Worm (Caenorhabditis elegans) whole organism, late embryonic: Measurements from ENCODE around the gene fbxc-55.
A peak's percentile ranks its signal among the peaks of the same experiment; 100 is the strongest.

Experiments used
- C08G9.2 ChIP-seq: sonication (generic microtip); optimal IDR thresholded peaks from 2 replicates; lab custom pipeline; 2016; ENCODE audit warnings: mild to moderate bottlenecking, missing genetic modification characterization, moderate library complexity, missing compliant biosample characterization
- F13H6.1 ChIP-seq: sonication (generic microtip); optimal IDR thresholded peaks from 2 replicates; lab custom pipeline; 2016; ENCODE audit warnings: missing genetic modification characterization, missing compliant biosample characterization
- T23F11.4 ChIP-seq: fragments of 200-800 bp; sonication (Bioruptor generic); optimal IDR thresholded peaks from 2 replicates; lab custom pipeline; 2018; ENCODE audit warnings: mild to moderate bottlenecking, missing genetic modification characterization, missing compliant biosample characterization
- ceh-14 ChIP-seq: sonication (generic microtip); optimal IDR thresholded peaks from 2 replicates; lab custom pipeline; 2016; ENCODE audit warnings: missing genotype, missing genetic modification characterization, missing compliant biosample characterization
- ceh-19 ChIP-seq: fragments of 200-800 bp; sonication (Bioruptor generic); optimal IDR thresholded peaks from 2 replicates; lab custom pipeline; 2018; ENCODE audit warnings: mild to moderate bottlenecking, missing genetic modification characterization, missing compliant biosample characterization
- ceh-34 ChIP-seq: sonication (generic microtip); optimal IDR thresholded peaks from 2 replicates; lab custom pipeline; 2016; ENCODE audit warnings: mild to moderate bottlenecking, missing genetic modification characterization, missing compliant biosample characterization
- ceh-45 ChIP-seq: fragments of 200-800 bp; sonication (Bioruptor generic); IDR thresholded peaks from 2 replicates; pipeline ENCODE4 v1.3.6; 2022; ENCODE audit warnings: missing genetic modification reagents, missing genetic modification characterization, missing compliant biosample characterization
- che-1 ChIP-seq: sonication (generic microtip); optimal IDR thresholded peaks from 2 replicates; lab custom pipeline; 2016; ENCODE audit warnings: mild to moderate bottlenecking, missing genetic modification characterization, missing compliant biosample characterization
- dmd-4 ChIP-seq: sonication (generic microtip); optimal IDR thresholded peaks from 2 replicates; lab custom pipeline; 2016; ENCODE audit warnings: borderline replicate concordance, missing genetic modification characterization, missing compliant biosample characterization
- dve-1 ChIP-seq: sonication (generic microtip); optimal IDR thresholded peaks from 2 replicates; lab custom pipeline; 2017; ENCODE audit warnings: antibody characterized with exemption, mild to moderate bottlenecking, missing genetic modification characterization, missing compliant biosample characterization
- elt-4 ChIP-seq: sonication (generic microtip); optimal IDR thresholded peaks from 2 replicates; lab custom pipeline; 2016; ENCODE audit warnings: missing genetic modification characterization, missing compliant biosample characterization
- fkh-6 ChIP-seq: sonication (generic microtip); optimal IDR thresholded peaks from 2 replicates; lab custom pipeline; 2016; ENCODE audit warnings: missing genetic modification characterization, missing compliant biosample characterization
- gmeb-2 ChIP-seq: sonication (generic microtip); optimal IDR thresholded peaks from 2 replicates; lab custom pipeline; 2016; ENCODE audit warnings: missing genetic modification characterization, inconsistent platforms, missing compliant biosample characterization
- hlh-13 ChIP-seq: fragments of 200-800 bp; sonication (Bioruptor generic); optimal IDR thresholded peaks from 2 replicates; lab custom pipeline; 2018; ENCODE audit warnings: mild to moderate bottlenecking, missing genetic modification characterization, missing compliant biosample characterization
- lim-6 ChIP-seq: sonication (generic microtip); optimal IDR thresholded peaks from 2 replicates; lab custom pipeline; 2016; ENCODE audit warnings: missing genetic modification characterization, missing compliant biosample characterization
- nfya-1 ChIP-seq: sonication (generic microtip); optimal IDR thresholded peaks from 2 replicates; lab custom pipeline; 2017; ENCODE audit warnings: missing genetic modification characterization, mild to moderate bottlenecking, missing compliant biosample characterization, antibody characterized with exemption, moderate library complexity
- nhr-11 ChIP-seq: fragments of 150-350 bp; optimal IDR thresholded peaks from 2 replicates; lab custom pipeline; 2014; ENCODE audit warnings: missing biosample characterization, missing genetic modification characterization
- pax-1 ChIP-seq: fragments of 150-350 bp; optimal IDR thresholded peaks from 2 replicates; lab custom pipeline; 2014; ENCODE audit warnings: missing biosample characterization, missing genetic modification characterization
- pha-4 ChIP-seq: fragments of 150-350 bp; optimal IDR thresholded peaks from 2 replicates; lab custom pipeline; 2018; ENCODE audit warnings: missing biosample characterization, missing genetic modification reagents, missing genetic modification characterization
- pros-1 ChIP-seq: fragments of 150-350 bp; optimal IDR thresholded peaks from 2 replicates; lab custom pipeline; 2014; ENCODE audit warnings: missing biosample characterization, missing genetic modification reagents, missing genetic modification characterization
- sox-4 ChIP-seq: sonication (generic microtip); optimal IDR thresholded peaks from 2 replicates; lab custom pipeline; 2017; ENCODE audit warnings: mild to moderate bottlenecking, missing genetic modification characterization, inconsistent platforms, missing compliant biosample characterization
- unc-3 ChIP-seq, 2 experiments: fragments of 200-800 bp in 1 of 2; sonication (Bioruptor generic) in 1 of 2; sonication (generic microtip) in 1 of 2; conservative IDR thresholded peaks in 1 of 2; optimal IDR thresholded peaks in 1 of 2; 2 replicates each; pipeline versions ENCODE4 v1.3.6 to Lab custom; 2016 to 2022; ENCODE audit warnings: missing compliant biosample characterization in 2 of 2, missing genetic modification characterization in 2 of 2, missing genetic modification reagents in 1 of 2
- unc-42 ChIP-seq: sonication (generic microtip); optimal IDR thresholded peaks from 2 replicates; lab custom pipeline; 2016; ENCODE audit warnings: missing genotype, missing genetic modification characterization, missing compliant biosample characterization
- unc-55 ChIP-seq: sonication (generic microtip); optimal IDR thresholded peaks from 2 replicates; lab custom pipeline; 2017; ENCODE audit warnings: missing biosample characterization, missing genetic modification reagents, missing genetic modification characterization
- ztf-16 ChIP-seq: sonication (generic microtip); optimal IDR thresholded peaks from 2 replicates; lab custom pipeline; 2017; ENCODE audit warnings: missing genetic modification characterization, missing compliant biosample characterization

fbxc-55 gene

DNA sequence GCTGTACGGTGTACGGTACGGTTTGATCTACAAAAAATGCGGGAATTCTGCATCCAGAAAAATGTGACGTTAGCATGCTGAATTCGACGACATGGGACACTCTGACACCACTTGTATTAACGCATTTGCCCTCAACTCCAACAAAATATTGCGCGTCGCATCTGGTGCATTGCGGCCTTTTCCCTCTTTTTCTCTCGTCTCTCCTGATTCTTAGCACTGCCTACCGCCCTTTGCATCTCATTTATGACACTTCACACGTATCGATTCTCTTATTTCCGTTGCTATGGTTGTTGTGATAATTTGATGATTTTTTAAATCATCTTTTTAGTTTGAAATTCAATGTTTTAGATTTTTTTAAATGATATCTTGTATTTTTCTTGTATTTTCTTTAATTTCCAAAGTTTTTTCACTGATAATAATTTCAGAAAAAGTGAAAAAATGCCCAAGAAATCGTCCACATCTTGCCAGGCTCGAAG is 51.0 kb downstream of the fbxc-55 start, which contains the start of gene T10D4.6 (continued):
- TF ChIP-seq ztf-16 (tag; lab: Kevin White, UChicago) = no peak
- TF ChIP-seq pros-1 (tag; lab: Kevin White, UChicago) = no peak
- TF ChIP-seq unc-55 (GFP tag; lab: Kevin White, UChicago) = no peak
- TF ChIP-seq ceh-19 (GFP tag; lab: Kevin White, UChicago) = no peak
- no peak for TF ChIP-seq sox-4 (tag; lab: Kevin White, UChicago)
- TF ChIP-seq ceh-34 (tag; lab: Kevin White, UChicago) = peak; percentile 40
- no peak for TF ChIP-seq F13H6.1
- TF ChIP-seq nfya-1 (tag; lab: Kevin White, UChicago) = peak; percentile 42
- TF ChIP-seq nhr-11 (tag; lab: Kevin White, UChicago) = no peak
- TF ChIP-seq pha-4 (tag; lab: Kevin White, UChicago) = no peak
- TF ChIP-seq ceh-14 (tag; lab: Kevin White, UChicago) = no peak
- no peak for TF ChIP-seq lim-6 (tag; lab: Kevin White, UChicago)
- TF ChIP-seq fkh-6 (tag; lab: Kevin White, UChicago) = no peak
- no peak for TF ChIP-seq pax-1
- TF ChIP-seq ceh-45 (GFP tag; lab: Robert Waterston, UW) = no peak
- no peak for TF ChIP-seq elt-4 (tag; lab: Kevin White, UChicago)
- TF ChIP-seq dve-1 (tag; lab: Kevin White, UChicago) = no peak
- TF ChIP-seq hlh-13 (GFP tag; lab: Kevin White, UChicago) = no peak
- no peak for TF ChIP-seq C08G9.2 (tag; lab: Kevin White, UChicago)
- no peak for TF ChIP-seq T23F11.4 (GFP tag; lab: Kevin White, UChicago)
- no peak for TF ChIP-seq dmd-4 (tag; lab: Kevin White, UChicago)
- peak; percentile 34 for TF ChIP-seq unc-42
- TF ChIP-seq unc-3 (GFP tag; conservative IDR thresholded peaks at IDR 0.05; lab: Robert Waterston, UW) = no peak
- TF ChIP-seq unc-3 (tag; optimal IDR thresholded peaks at IDR 0.05; lab: Kevin White, UChicago) = no peak
- no peak for TF ChIP-seq gmeb-2
- no peak for TF ChIP-seq che-1 (tag; lab: Kevin White, UChicago)
- TF ChIP-seq, all 69 proteins: peak for 7
